Fruit fly (Drosophila melanogaster) whole organism: Measurements from ENCODE around the gene CG17258.

Experiments used
- CG8478 ChIP-seq: fragments of >200 bp; optimal IDR thresholded peaks from 2 replicates; lab custom pipeline; 2018; ENCODE audit warnings: inconsistent platforms
- pan ChIP-seq: fragments of >200 bp; optimal IDR thresholded peaks from 2 replicates; lab custom pipeline; 2017
- psq ChIP-seq: fragments of >200 bp; optimal IDR thresholded peaks from 2 replicates; lab custom pipeline; 2017
- usp ChIP-seq: fragments of >200 bp; optimal IDR thresholded peaks from 2 replicates; lab custom pipeline; 2017; ENCODE audit warnings: missing biosample characterization, missing genetic modification characterization, mixed read lengths

- TF ChIP-seq usp: no peak
- TF ChIP-seq CG8478 (lab: Kevin White, UChicago): no peak
- no peak for TF ChIP-seq pan (lab: Kevin White, UChicago)
- TF ChIP-seq psq: no peak
These were observed 29.0 kb downstream of the CG17258 start for dm6 chr2L:3006194-3006593.
